Worm (Caenorhabditis elegans): ENCODE results near the gene dsl-7.

dsl-7 gene

ce11 chrV:12974047-12974446 is 18.9 kb upstream of the dsl-7 start:
- no peak for TF ChIP-seq eor-1 (tag; optimal IDR thresholded peaks at IDR 0.05)
- no peak for TF ChIP-seq zag-1 (tag; optimal IDR thresholded peaks at IDR 0.05)
- no peak for TF ChIP-seq ztf-4 (tag; optimal IDR thresholded peaks at IDR 0.05)
- TF ChIP-seq ceh-9 (tag; optimal IDR thresholded peaks at IDR 0.05), result no peak
- TF ChIP-seq lin-39 (tag; optimal IDR thresholded peaks at IDR 0.05), result no peak
- no peak for TF ChIP-seq elt-2 (tag; optimal IDR thresholded peaks at IDR 0.05)
- TF ChIP-seq tbx-2 (tag; optimal IDR thresholded peaks at IDR 0.05), result no peak
- TF ChIP-seq nhr-43 (tag; optimal IDR thresholded peaks at IDR 0.05; ENCODE audit: poor library complexity, severe bottlenecking), result no peak
- no peak for TF ChIP-seq ceh-82 (tag; optimal IDR thresholded peaks at IDR 0.05)
- TF ChIP-seq nhr-23 (tag; optimal IDR thresholded peaks at IDR 0.05), result no peak
- TF ChIP-seq ZK546.5 (tag; optimal IDR thresholded peaks at IDR 0.05), result no peak
- no peak for TF ChIP-seq ama-1 (optimal IDR thresholded peaks at IDR 0.05)
- no peak for TF ChIP-seq pqm-1 (tag; optimal IDR thresholded peaks at IDR 0.05)

ce11 chrV:12987061-12987460 is 5.9 kb upstream of the dsl-7 start, which contains the start of gene shw-3:
shw-3 (minus strand) TSS chrV:12987161.
- TF ChIP-seq nhr-76 (tag; optimal IDR thresholded peaks at IDR 0.05), result no peak
- no peak for TF ChIP-seq fos-1 (tag; optimal IDR thresholded peaks at IDR 0.05)
- no peak for TF ChIP-seq unc-62 (GFP tag; optimal IDR thresholded peaks at IDR 0.05)
- no peak for TF ChIP-seq unc-39 (tag; optimal IDR thresholded peaks at IDR 0.05)
- TF ChIP-seq ceh-9 (tag; optimal IDR thresholded peaks at IDR 0.05), result no peak
- no peak for TF ChIP-seq egl-5 (tag; optimal IDR thresholded peaks at IDR 0.05)
- no peak for TF ChIP-seq skn-1 (tag; optimal IDR thresholded peaks at IDR 0.05)
- no peak for TF ChIP-seq nhr-77 (tag; optimal IDR thresholded peaks at IDR 0.05)
- TF ChIP-seq aly-2 (tag; optimal IDR thresholded peaks at IDR 0.05), result no peak
- no peak for TF ChIP-seq lsy-12 (tag; optimal IDR thresholded peaks at IDR 0.05)
- no peak for TF ChIP-seq ceh-82 (tag; optimal IDR thresholded peaks at IDR 0.05)
- TF ChIP-seq nhr-25 (tag; optimal IDR thresholded peaks at IDR 0.05), result no peak
- TF ChIP-seq eor-1 (tag; optimal IDR thresholded peaks at IDR 0.05), result no peak
- no peak for TF ChIP-seq R02D3.7 (tag; optimal IDR thresholded peaks at IDR 0.05)
- no peak for TF ChIP-seq daf-12 (tag; optimal IDR thresholded peaks at IDR 0.05)
- TF ChIP-seq ztf-4 (tag; optimal IDR thresholded peaks at IDR 0.05), result no peak
- no peak for TF ChIP-seq ama-1 (optimal IDR thresholded peaks at IDR 0.05)
- no peak for TF ChIP-seq nhr-237 (tag; optimal IDR thresholded peaks at IDR 0.05)
- TF ChIP-seq ceh-16 (tag; optimal IDR thresholded peaks at IDR 0.05), result no peak

ce11 chrV:12988256-12988655 is 4.7 kb upstream of the dsl-7 start, which contains the start of gene F15B9.8:
F15B9.8 (plus strand) TSS chrV:12988556.
- no peak for TF ChIP-seq nhr-67 (tag; optimal IDR thresholded peaks at IDR 0.05)
- no peak for TF ChIP-seq egl-5 (tag; optimal IDR thresholded peaks at IDR 0.05)
- TF ChIP-seq tbx-2 (tag; optimal IDR thresholded peaks at IDR 0.05), result no peak
- TF ChIP-seq lin-39 (tag; optimal IDR thresholded peaks at IDR 0.05), result no peak

ce11 chrV:12995269-12995668 is 2.3 kb downstream of the dsl-7 start, which contains the start of gene far-5:
far-5 (plus strand) TSS chrV:12995569.
- TF ChIP-seq nhr-43 (tag; optimal IDR thresholded peaks at IDR 0.05; ENCODE audit: poor library complexity, severe bottlenecking) (no peak), egl-5 (tag; optimal IDR thresholded peaks at IDR 0.05) (no peak), R02D3.7 (tag; optimal IDR thresholded peaks at IDR 0.05) (no peak), mdl-1 (tag; optimal IDR thresholded peaks at IDR 0.05) (no peak), nhr-237 (tag; optimal IDR thresholded peaks at IDR 0.05) (no peak), nhr-23 (tag; optimal IDR thresholded peaks at IDR 0.05) (peak; percentile 2), ceh-28 (tag; optimal IDR thresholded peaks at IDR 0.05) (no peak), snpc-4 (tag; optimal IDR thresholded peaks at IDR 0.05) (no peak)

ce11 chrV:12997422-12997821 is 4.5 kb downstream of the dsl-7 start, which contains the start of gene far-3:
far-3 (minus strand) TSS chrV:12997522.
- TF ChIP-seq nhr-25 (tag; optimal IDR thresholded peaks at IDR 0.05), result no peak
- no peak for TF ChIP-seq mdl-1 (tag; optimal IDR thresholded peaks at IDR 0.05)
- TF ChIP-seq nhr-67 (tag; optimal IDR thresholded peaks at IDR 0.05), result no peak
- TF ChIP-seq ama-1 (optimal IDR thresholded peaks at IDR 0.05), result no peak
- TF ChIP-seq nhr-237 (tag; optimal IDR thresholded peaks at IDR 0.05), result no peak
- TF ChIP-seq lin-15B (tag; optimal IDR thresholded peaks at IDR 0.05), result no peak
- no peak for TF ChIP-seq nhr-11 (tag; optimal IDR thresholded peaks at IDR 0.05)
- TF ChIP-seq egl-5 (tag; optimal IDR thresholded peaks at IDR 0.05), result no peak
- TF ChIP-seq ztf-4 (tag; optimal IDR thresholded peaks at IDR 0.05), result no peak

ce11 chrV:12999559-12999958 is 6.6 kb downstream of the dsl-7 start, which contains the start of gene far-4:
far-4 (minus strand) TSS chrV:12999659.
- TF ChIP-seq nfya-1 (tag; optimal IDR thresholded peaks at IDR 0.05; ENCODE audit: insufficient read depth) (no peak), sea-2 (GFP tag; optimal IDR thresholded peaks at IDR 0.05) (no peak), lin-39 (tag; optimal IDR thresholded peaks at IDR 0.05) (no peak)
